Fruit fly (Drosophila melanogaster): ENCODE results near the gene BomBc3.

- TF ChIP-seq usp (GFP tag; optimal IDR thresholded peaks at IDR 0.05) (no peak), EcR (GFP tag; optimal IDR thresholded peaks at IDR 0.05) (no peak)
These were observed 39.5 kb upstream of the BomBc3 start for dm6 chr3R:22047412-22047811.

All from whole organism.